In the genomic region with DNA sequence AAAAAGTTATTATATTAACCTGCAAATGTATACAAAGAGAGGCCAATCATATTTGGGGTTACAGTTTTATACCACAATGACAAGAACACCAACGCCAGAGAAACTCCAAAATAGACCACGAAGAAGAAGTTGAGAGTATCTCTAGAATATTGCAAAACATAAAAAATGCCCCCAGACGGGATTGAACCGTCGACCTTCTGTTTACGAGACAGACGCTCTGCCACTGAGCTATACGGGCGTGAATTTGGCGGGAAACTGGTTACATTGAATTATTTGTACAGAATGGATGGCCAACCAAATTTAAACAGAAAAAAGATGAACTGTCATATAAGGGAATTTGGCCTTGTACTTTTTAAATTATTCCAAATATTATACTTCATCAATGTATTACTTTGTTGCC, we compare ENCODE assay signal across 5 worm cellular contexts.
TF ChIP-seq lines count a peak whose summit lies in the region.

No protein-coding gene starts in this region.

TF ChIP-seq in whole organism, L1 larva, 84 proteins besides CTCF, POLR2A, EP300 and RAD21 (continues in another document):
- TF ChIP-seq jun-1 (tag; optimal IDR thresholded peaks at IDR 0.05; lab: Kevin White, UChicago), result no peak
- peak; percentile 32 for TF ChIP-seq tbx-2 (tag; optimal IDR thresholded peaks at IDR 0.05; lab: Kevin White, UChicago)
- TF ChIP-seq ztf-4 (tag; optimal IDR thresholded peaks at IDR 0.05; lab: Kevin White, UChicago), result peak; percentile 73
- TF ChIP-seq C04F5.9 (tag; optimal IDR thresholded peaks at IDR 0.05; lab: Kevin White, UChicago), result no peak
- TF ChIP-seq dpl-1 (GFP tag; optimal IDR thresholded peaks at IDR 0.05; lab: Kevin White, UChicago), result peak; percentile 61 to 65 (median 64)
- peak; percentile 26 to 66 for TF ChIP-seq lsy-2 (tag; optimal IDR thresholded peaks at IDR 0.05; lab: Kevin White, UChicago)
- peak; percentile 56 for TF ChIP-seq swsn-7 (tag; optimal IDR thresholded peaks at IDR 0.05; lab: Kevin White, UChicago)
- peak; percentile 67 for TF ChIP-seq nhr-20 (tag; optimal IDR thresholded peaks at IDR 0.05; lab: Kevin White, UChicago)
- TF ChIP-seq nhr-11 (tag; optimal IDR thresholded peaks at IDR 0.05; lab: Kevin White, UChicago), result no peak
- peak; percentile 48 for TF ChIP-seq lir-3 (tag; optimal IDR thresholded peaks at IDR 0.05; lab: Kevin White, UChicago; ENCODE audit: poor library complexity)
- TF ChIP-seq fos-1 (tag; optimal IDR thresholded peaks at IDR 0.05; lab: Kevin White, UChicago), result peak; percentile 50
- TF ChIP-seq snu-23 (GFP tag; optimal IDR thresholded peaks at IDR 0.05; lab: Kevin White, UChicago), result peak; percentile 79
- no peak for TF ChIP-seq mef-2 (tag; optimal IDR thresholded peaks at IDR 0.05; lab: Kevin White, UChicago)
- TF ChIP-seq mab-9 (GFP tag; IDR thresholded peaks at IDR 0.05; lab: Robert Waterston, UW), result no peak
- TF ChIP-seq nhr-71 (tag; optimal IDR thresholded peaks at IDR 0.05; lab: Kevin White, UChicago), result peak; percentile 71
- TF ChIP-seq lin-13 (GFP tag; optimal IDR thresholded peaks at IDR 0.05; lab: Kevin White, UChicago), result peak; percentile 42
- no peak for TF ChIP-seq hlh-17 (GFP tag; optimal IDR thresholded peaks at IDR 0.05; lab: Kevin White, UChicago; ENCODE audit: borderline replicate concordance)

TF ChIP-seq in whole organism, L3 larva, 47 proteins besides CTCF, POLR2A, EP300 and RAD21 (continues in another document):
- no peak for TF ChIP-seq nhr-12 (tag; optimal IDR thresholded peaks at IDR 0.05; lab: Kevin White, UChicago)
- TF ChIP-seq nhr-76 (tag; optimal IDR thresholded peaks at IDR 0.05; lab: Kevin White, UChicago), result no peak
- no peak for TF ChIP-seq egl-27 (tag; optimal IDR thresholded peaks at IDR 0.05; lab: Kevin White, UChicago)
- no peak for TF ChIP-seq ztf-11 (tag; optimal IDR thresholded peaks at IDR 0.05; lab: Kevin White, UChicago)
- TF ChIP-seq ceh-28 (tag; optimal IDR thresholded peaks at IDR 0.05; lab: Kevin White, UChicago), result no peak
- no peak for TF ChIP-seq egl-5 (tag; optimal IDR thresholded peaks at IDR 0.05; lab: Kevin White, UChicago)
- no peak for TF ChIP-seq pqm-1 (tag; optimal IDR thresholded peaks at IDR 0.05; lab: Kevin White, UChicago)
- no peak for TF ChIP-seq nhr-28 (tag; optimal IDR thresholded peaks at IDR 0.05; lab: Kevin White, UChicago)
- TF ChIP-seq elt-1 (tag; optimal IDR thresholded peaks at IDR 0.05; lab: Kevin White, UChicago), result no peak
- no peak for TF ChIP-seq daf-12 (tag; optimal IDR thresholded peaks at IDR 0.05; lab: Kevin White, UChicago)
- no peak for TF ChIP-seq mml-1 (tag; optimal IDR thresholded peaks at IDR 0.05; lab: Kevin White, UChicago)
- no peak for TF ChIP-seq fkh-10 (GFP tag; optimal IDR thresholded peaks at IDR 0.05; lab: Kevin White, UChicago)
- TF ChIP-seq skn-1 (tag; optimal IDR thresholded peaks at IDR 0.05; lab: Kevin White, UChicago), result no peak
- TF ChIP-seq ztf-4 (tag; optimal IDR thresholded peaks at IDR 0.05; lab: Kevin White, UChicago), result no peak
- peak; percentile 45 for TF ChIP-seq nfya-1 (tag; optimal IDR thresholded peaks at IDR 0.05; lab: Kevin White, UChicago; ENCODE audit: insufficient read depth)
- TF ChIP-seq aly-2 (tag; optimal IDR thresholded peaks at IDR 0.05; lab: Kevin White, UChicago), result no peak
- no peak for TF ChIP-seq fkh-2 (tag; optimal IDR thresholded peaks at IDR 0.05; lab: Kevin White, UChicago)
- TF ChIP-seq nhr-67 (tag; optimal IDR thresholded peaks at IDR 0.05; lab: Kevin White, UChicago), result no peak
- no peak for TF ChIP-seq mdl-1 (tag; optimal IDR thresholded peaks at IDR 0.05; lab: Kevin White, UChicago)

TF ChIP-seq in whole organism, early embryonic, 17 proteins besides CTCF, POLR2A, EP300 and RAD21:
- TF ChIP-seq pes-1 (GFP tag; IDR thresholded peaks at IDR 0.05; lab: Robert Waterston, UW) (peak; percentile 37; the same call in 1 of the 2 replicates), ceh-13 (GFP tag; optimal IDR thresholded peaks at IDR 0.05; lab: Kevin White, UChicago) (no peak), B0310.2 (tag; optimal IDR thresholded peaks at IDR 0.05; lab: Kevin White, UChicago) (peak; percentile 8), ama-1 (optimal IDR thresholded peaks at IDR 0.05; lab: Kevin White, UChicago) (no peak), F13C5.2 (tag; optimal IDR thresholded peaks at IDR 0.05; lab: Kevin White, UChicago) (no peak), tra-4 (tag; optimal IDR thresholded peaks at IDR 0.05; lab: Kevin White, UChicago) (no peak), aly-1 (tag; optimal IDR thresholded peaks at IDR 0.05; lab: Kevin White, UChicago) (no peak), hnd-1 (tag; optimal IDR thresholded peaks at IDR 0.05; lab: Kevin White, UChicago) (no peak), hmg-4 (GFP tag; optimal IDR thresholded peaks at IDR 0.05; lab: Kevin White, UChicago) (no peak), hmbx-1 (tag; optimal IDR thresholded peaks at IDR 0.05; lab: Kevin White, UChicago) (no peak), tbx-11 (GFP tag; IDR thresholded peaks at IDR 0.05; lab: Robert Waterston, UW) (no peak), ets-7 (tag; optimal IDR thresholded peaks at IDR 0.05; lab: Kevin White, UChicago) (no peak), tbx-37 (GFP tag; conservative IDR thresholded peaks at IDR 0.05; lab: Robert Waterston, UW) (0 out of 2 replicates have a peak, but pooled peaks have one; percentile 18), flt-1 (GFP tag; IDR thresholded peaks at IDR 0.05; lab: Robert Waterston, UW) (no peak), sea-1 (GFP tag; conservative IDR thresholded peaks at IDR 0.05; lab: Robert Waterston, UW) (no peak), scrt-1 (GFP tag; IDR thresholded peaks at IDR 0.05; lab: Robert Waterston, UW) (no peak), ceh-36 (tag; optimal IDR thresholded peaks at IDR 0.05; lab: Kevin White, UChicago) (peak; percentile 25)

TF ChIP-seq in whole organism, midembryonic, 9 proteins besides CTCF, POLR2A, EP300 and RAD21:
- TF ChIP-seq cog-1 (tag; optimal IDR thresholded peaks at IDR 0.05; lab: Kevin White, UChicago) (no peak), flt-1 (GFP tag; IDR thresholded peaks at IDR 0.05; lab: Robert Waterston, UW) (peak; percentile 77; the same call in 1 of the 2 replicates), ztf-29 (GFP tag; IDR thresholded peaks at IDR 0.05; lab: Robert Waterston, UW) (no peak), med-1 (GFP tag; optimal IDR thresholded peaks at IDR 0.05; lab: Kevin White, UChicago; ENCODE audit: insufficient read depth) (no peak), T22C8.4 (GFP tag; IDR thresholded peaks at IDR 0.05; lab: Robert Waterston, UW) (no peak), tab-1 (GFP tag; IDR thresholded peaks at IDR 0.05; lab: Robert Waterston, UW) (no peak), ztf-23 (GFP tag; IDR thresholded peaks at IDR 0.05; lab: Robert Waterston, UW) (no peak), klf-2 (GFP tag; conservative IDR thresholded peaks at IDR 0.05; lab: Robert Waterston, UW) (0 out of 2 replicates have a peak, but pooled peaks have one; percentile 36), ref-1 (GFP tag; conservative IDR thresholded peaks at IDR 0.05; lab: Robert Waterston, UW) (no peak)

TF ChIP-seq in whole organism, young adult, 124 proteins besides CTCF, POLR2A, EP300 and RAD21 (continues in another document):
- TF ChIP-seq bed-2 (GFP tag; IDR thresholded peaks at IDR 0.05; lab: Robert Waterston, UW), result no peak
- TF ChIP-seq F37B4.10 (GFP tag; IDR thresholded peaks at IDR 0.05; lab: Robert Waterston, UW), result no peak
- TF ChIP-seq egrh-3 (GFP tag; IDR thresholded peaks at IDR 0.05; lab: Robert Waterston, UW), result no peak
- no peak for TF ChIP-seq lsy-27 (tag; optimal IDR thresholded peaks at IDR 0.05; lab: Kevin White, UChicago; ENCODE audit: borderline replicate concordance, insufficient read depth)
- TF ChIP-seq F33H1.4 (GFP tag; IDR thresholded peaks at IDR 0.05; lab: Robert Waterston, UW), result peak; percentile 8; the same call in 1 of the 2 replicates
- TF ChIP-seq C17E4.6 (GFP tag; IDR thresholded peaks at IDR 0.05; lab: Robert Waterston, UW), result no peak
- TF ChIP-seq nhr-179 (tag; optimal IDR thresholded peaks at IDR 0.05; lab: Kevin White, UChicago), result no peak
- TF ChIP-seq zim-3 (tag; optimal IDR thresholded peaks at IDR 0.05; lab: Kevin White, UChicago), result no peak
- no peak for TF ChIP-seq mxl-1 (tag; optimal IDR thresholded peaks at IDR 0.05; lab: Kevin White, UChicago)
- no peak for TF ChIP-seq ztf-25 (GFP tag; IDR thresholded peaks at IDR 0.05; lab: Robert Waterston, UW)
- no peak for TF ChIP-seq hrde-1 (tag; optimal IDR thresholded peaks at IDR 0.05; lab: Kevin White, UChicago; ENCODE audit: borderline replicate concordance)
- TF ChIP-seq hmg-1.2 (GFP tag; IDR thresholded peaks at IDR 0.05; lab: Robert Waterston, UW), result peak; percentile 42; the same call in 1 of the 2 replicates
- no peak for TF ChIP-seq pha-4 (tag; optimal IDR thresholded peaks at IDR 0.05; lab: Kevin White, UChicago)
- TF ChIP-seq lin-54 (GFP tag; optimal IDR thresholded peaks at IDR 0.05; lab: Kevin White, UChicago), result peak; percentile 29
- peak; percentile 5 for TF ChIP-seq F23B12.7 (tag; optimal IDR thresholded peaks at IDR 0.05; lab: Kevin White, UChicago; ENCODE audit: insufficient read depth)
- peak; percentile 76 for TF ChIP-seq B0261.1 (tag; optimal IDR thresholded peaks at IDR 0.05; lab: Kevin White, UChicago)
- peak; percentile 22 for TF ChIP-seq ceh-27 (GFP tag; optimal IDR thresholded peaks at IDR 0.05; lab: Kevin White, UChicago)
- TF ChIP-seq unc-130 (GFP tag; optimal IDR thresholded peaks at IDR 0.05; lab: Kevin White, UChicago), result no peak
- no peak for TF ChIP-seq ceh-79 (tag; optimal IDR thresholded peaks at IDR 0.05; lab: Kevin White, UChicago)
- no peak for TF ChIP-seq F57A8.1 (GFP tag; optimal IDR thresholded peaks at IDR 0.05; lab: Kevin White, UChicago)
- no peak for TF ChIP-seq tbx-9 (tag; optimal IDR thresholded peaks at IDR 0.05; lab: Kevin White, UChicago; ENCODE audit: borderline replicate concordance)
- no peak for TF ChIP-seq ZK185.1 (tag; optimal IDR thresholded peaks at IDR 0.05; lab: Kevin White, UChicago; ENCODE audit: poor library complexity, severe bottlenecking)
- TF ChIP-seq lag-1 (GFP tag; IDR thresholded peaks at IDR 0.05; lab: Robert Waterston, UW), result no peak
- no peak for TF ChIP-seq ztf-3 (GFP tag; optimal IDR thresholded peaks at IDR 0.05; lab: Kevin White, UChicago)
- peak; percentile 46; the same call in 1 of the 2 replicates for TF ChIP-seq D2030.7 (GFP tag; IDR thresholded peaks at IDR 0.05; lab: Robert Waterston, UW)
- no peak for TF ChIP-seq attf-5 (GFP tag; optimal IDR thresholded peaks at IDR 0.05; lab: Kevin White, UChicago)
- TF ChIP-seq chd-7 (tag; optimal IDR thresholded peaks at IDR 0.05; lab: Kevin White, UChicago), result peak; percentile 32
- TF ChIP-seq nfyb-1 (GFP tag; IDR thresholded peaks at IDR 0.05; lab: Robert Waterston, UW), result peak; percentile 53; the same call in 1 of the 2 replicates
- no peak for TF ChIP-seq nhr-80 (tag; optimal IDR thresholded peaks at IDR 0.05; lab: Kevin White, UChicago)
- TF ChIP-seq let-526 (GFP tag; IDR thresholded peaks at IDR 0.05; lab: Robert Waterston, UW), result no peak
- no peak for TF ChIP-seq egl-18 (GFP tag; IDR thresholded peaks at IDR 0.05; lab: Robert Waterston, UW)
- TF ChIP-seq tbp1 (GFP tag; optimal IDR thresholded peaks at IDR 0.05; lab: Kevin White, UChicago), result peak; percentile 86
- no peak for TF ChIP-seq hlh-12 (tag; optimal IDR thresholded peaks at IDR 0.05; lab: Kevin White, UChicago)
